Worm (Caenorhabditis elegans): ENCODE results near the gene T03F7.6.

DNA sequence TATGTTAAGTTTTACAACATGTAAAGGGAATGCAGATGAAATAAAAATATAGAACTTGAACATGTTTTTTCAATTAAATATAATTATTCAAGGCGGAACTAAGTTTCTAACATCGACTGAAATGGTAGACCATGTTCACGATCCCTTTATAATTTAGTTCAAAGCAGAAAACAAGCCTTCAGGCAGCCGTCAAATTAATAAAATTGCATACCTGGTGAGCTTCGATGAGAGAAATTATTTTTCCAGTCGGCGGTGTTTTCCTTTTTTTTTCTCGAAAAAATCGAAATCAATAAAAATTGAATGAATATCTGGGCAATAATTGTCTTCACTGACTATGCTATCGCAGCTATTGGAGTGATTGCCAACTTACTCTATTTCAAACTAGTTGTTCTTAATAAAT is 3.6 kb upstream of the T03F7.6 start, which contains the start of gene C03E10.1:
- TF ChIP-seq nhr-28 (tag; optimal IDR thresholded peaks at IDR 0.05) (no peak), unc-39 (tag; optimal IDR thresholded peaks at IDR 0.05) (no peak), nhr-76 (tag; optimal IDR thresholded peaks at IDR 0.05) (no peak)
